Worm (Caenorhabditis elegans): ENCODE results near the gene idpp-11.

Gene idpp-11

DNA sequence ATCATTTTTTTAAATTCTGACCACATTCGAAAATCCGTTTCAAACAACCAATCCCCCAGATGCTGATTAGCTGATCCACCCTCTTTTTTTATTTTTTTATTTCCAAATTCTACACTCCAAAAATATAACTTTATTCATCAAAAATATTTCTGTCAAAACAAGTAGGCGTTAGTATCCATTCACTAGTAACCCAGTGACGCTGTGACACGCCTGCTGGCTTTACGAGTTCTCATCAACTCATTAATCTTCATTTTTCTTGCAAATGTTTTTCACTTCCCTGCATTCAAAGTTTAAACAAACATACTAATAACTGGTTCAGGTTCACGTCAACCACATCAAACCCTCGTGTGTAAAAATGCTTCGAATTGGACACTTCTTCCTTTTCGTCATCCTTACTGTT lies 3.8 kb upstream of the idpp-11 start, which contains the start of gene nlp-101:
Gene nlp-101 (plus strand): TSS at position 301 of the 400 bp plus-strand sequence.
- TF ChIP-seq ref-1 (GFP tag; conservative IDR thresholded peaks at IDR 0.05) (no peak), flt-1 (GFP tag; IDR thresholded peaks at IDR 0.05) (no peak), med-1 (GFP tag; optimal IDR thresholded peaks at IDR 0.05; ENCODE audit: insufficient read depth) (no peak), ztf-29 (GFP tag; IDR thresholded peaks at IDR 0.05) (no peak)

DNA sequence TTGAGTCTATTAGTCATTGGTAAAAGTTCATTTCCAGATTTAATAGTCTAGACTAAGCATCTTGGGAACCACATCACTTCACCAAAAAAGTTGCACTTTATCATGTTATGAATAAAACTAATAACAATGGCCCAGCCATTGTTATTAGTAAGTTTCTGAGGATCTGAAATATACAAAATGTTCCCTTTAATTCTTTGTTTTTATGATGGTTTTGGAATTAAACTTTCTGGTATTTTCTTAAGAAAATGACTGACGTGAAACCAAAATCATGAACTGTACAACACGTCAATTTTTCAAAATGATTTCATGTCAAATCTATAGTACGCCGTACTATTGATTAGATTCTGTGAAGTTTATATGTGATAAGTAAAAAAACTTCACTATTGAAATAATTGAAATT lies 2.4 kb upstream of the idpp-11 start:
- TF ChIP-seq ref-1 (GFP tag; conservative IDR thresholded peaks at IDR 0.05) (no peak), cog-1 (tag; optimal IDR thresholded peaks at IDR 0.05) (no peak), ztf-23 (GFP tag; IDR thresholded peaks at IDR 0.05) (no peak), klf-2 (GFP tag; conservative IDR thresholded peaks at IDR 0.05) (no peak), tab-1 (GFP tag; IDR thresholded peaks at IDR 0.05) (no peak), T22C8.4 (GFP tag; IDR thresholded peaks at IDR 0.05) (no peak)

ce11 chrX:7847413-7847812 lies 5.1 kb downstream of the idpp-11 start, which contains the start of gene C54D2.6:
Gene C54D2.6, minus strand, starts transcription at chrX:7847513.
- no peak for TF ChIP-seq klf-2 (GFP tag; conservative IDR thresholded peaks at IDR 0.05)
- no peak for TF ChIP-seq tab-1 (GFP tag; IDR thresholded peaks at IDR 0.05)
- no peak for TF ChIP-seq flt-1 (GFP tag; IDR thresholded peaks at IDR 0.05)
- TF ChIP-seq med-1 (GFP tag; optimal IDR thresholded peaks at IDR 0.05; ENCODE audit: insufficient read depth), result no peak

ce11 chrX:7866493-7866892 lies 24.2 kb downstream of the idpp-11 start:
- no peak for TF ChIP-seq ztf-23 (GFP tag; IDR thresholded peaks at IDR 0.05)

ce11 chrX:7867307-7867706 lies 25.0 kb downstream of the idpp-11 start:
- TF ChIP-seq ref-1 (GFP tag; conservative IDR thresholded peaks at IDR 0.05), result no peak
- no peak for TF ChIP-seq ztf-23 (GFP tag; IDR thresholded peaks at IDR 0.05)
- no peak for TF ChIP-seq med-1 (GFP tag; optimal IDR thresholded peaks at IDR 0.05; ENCODE audit: insufficient read depth)
- TF ChIP-seq flt-1 (GFP tag; IDR thresholded peaks at IDR 0.05), result no peak
- no peak for TF ChIP-seq cog-1 (tag; optimal IDR thresholded peaks at IDR 0.05)
- no peak for TF ChIP-seq ztf-29 (GFP tag; IDR thresholded peaks at IDR 0.05)
- no peak for TF ChIP-seq tab-1 (GFP tag; IDR thresholded peaks at IDR 0.05)
- TF ChIP-seq T22C8.4 (GFP tag; IDR thresholded peaks at IDR 0.05), result no peak
- no peak for TF ChIP-seq klf-2 (GFP tag; conservative IDR thresholded peaks at IDR 0.05)

DNA sequence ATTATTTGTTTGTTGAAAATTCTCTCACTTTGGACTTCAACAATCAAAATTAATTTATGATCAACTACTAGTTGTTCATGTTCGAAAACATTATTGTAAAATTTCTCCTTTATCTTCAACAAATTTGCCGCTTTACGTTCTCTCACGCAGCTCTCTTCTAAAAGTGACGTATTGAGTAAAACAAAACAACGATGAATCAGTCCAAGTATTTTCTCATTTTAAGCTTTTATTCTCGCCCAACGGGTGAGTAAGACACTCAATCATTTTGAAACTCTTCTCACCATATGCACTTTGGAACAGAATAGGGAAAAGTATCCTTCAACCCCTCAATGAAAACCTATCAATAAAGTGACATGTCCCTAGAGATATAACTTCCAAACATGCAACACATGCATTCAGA lies 31.0 kb downstream of the idpp-11 start:
- no peak for TF ChIP-seq cog-1 (tag; optimal IDR thresholded peaks at IDR 0.05)

- TF ChIP-seq med-1 (GFP tag; optimal IDR thresholded peaks at IDR 0.05; ENCODE audit: insufficient read depth), result no peak
- no peak for TF ChIP-seq ref-1 (GFP tag; conservative IDR thresholded peaks at IDR 0.05)
- TF ChIP-seq flt-1 (GFP tag; IDR thresholded peaks at IDR 0.05), result no peak
Observed at ce11 chrX:7875854-7876253, 33.5 kb downstream of the idpp-11 start, which contains the start of gene cca-1. Gene cca-1, minus strand, starts transcription at chrX:7875954.

- TF ChIP-seq med-1 (GFP tag; optimal IDR thresholded peaks at IDR 0.05; ENCODE audit: insufficient read depth) (no peak), ztf-23 (GFP tag; IDR thresholded peaks at IDR 0.05) (no peak), ztf-29 (GFP tag; IDR thresholded peaks at IDR 0.05) (no peak), tab-1 (GFP tag; IDR thresholded peaks at IDR 0.05) (no peak), cog-1 (tag; optimal IDR thresholded peaks at IDR 0.05) (no peak), T22C8.4 (GFP tag; IDR thresholded peaks at IDR 0.05) (no peak)
Observed at ce11 chrX:7880848-7881247, 38.5 kb downstream of the idpp-11 start, which contains the start of gene C39D10.8. Gene C39D10.8, minus strand, starts transcription at chrX:7880948.

- TF ChIP-seq cog-1 (tag; optimal IDR thresholded peaks at IDR 0.05) (no peak), flt-1 (GFP tag; IDR thresholded peaks at IDR 0.05) (no peak), ztf-29 (GFP tag; IDR thresholded peaks at IDR 0.05) (no peak), med-1 (GFP tag; optimal IDR thresholded peaks at IDR 0.05; ENCODE audit: insufficient read depth) (no peak), tab-1 (GFP tag; IDR thresholded peaks at IDR 0.05) (no peak), ztf-23 (GFP tag; IDR thresholded peaks at IDR 0.05) (no peak), T22C8.4 (GFP tag; IDR thresholded peaks at IDR 0.05) (no peak), klf-2 (GFP tag; conservative IDR thresholded peaks at IDR 0.05) (no peak), ref-1 (GFP tag; conservative IDR thresholded peaks at IDR 0.05) (no peak)
Observed at ce11 chrX:7881307-7881706, 39.0 kb downstream of the idpp-11 start.

DNA sequence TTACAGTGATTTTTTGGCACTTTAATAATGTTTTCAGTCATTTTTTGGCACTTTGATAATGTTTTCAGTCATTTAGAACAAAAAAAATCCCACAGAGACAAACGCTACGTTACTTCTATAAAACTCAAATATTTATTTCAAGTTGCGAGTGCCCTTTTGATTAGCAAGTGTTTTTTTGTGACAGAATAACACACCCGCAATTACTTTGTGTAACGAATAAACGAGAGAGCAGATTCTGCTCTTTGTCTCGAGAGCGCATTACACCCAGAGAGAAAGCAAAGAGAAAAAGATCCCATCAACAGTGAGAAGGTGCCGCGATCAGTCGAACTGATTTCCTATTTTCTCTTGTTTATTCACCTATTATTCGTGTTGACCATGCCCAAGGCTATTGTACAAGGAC lies 41.7 kb downstream of the idpp-11 start, which contains the start of gene pcyt-2.2:
Gene pcyt-2.2 (plus strand): TSS at position 301 of the 400 bp plus-strand sequence.
- no peak for TF ChIP-seq T22C8.4 (GFP tag; IDR thresholded peaks at IDR 0.05)

DNA sequence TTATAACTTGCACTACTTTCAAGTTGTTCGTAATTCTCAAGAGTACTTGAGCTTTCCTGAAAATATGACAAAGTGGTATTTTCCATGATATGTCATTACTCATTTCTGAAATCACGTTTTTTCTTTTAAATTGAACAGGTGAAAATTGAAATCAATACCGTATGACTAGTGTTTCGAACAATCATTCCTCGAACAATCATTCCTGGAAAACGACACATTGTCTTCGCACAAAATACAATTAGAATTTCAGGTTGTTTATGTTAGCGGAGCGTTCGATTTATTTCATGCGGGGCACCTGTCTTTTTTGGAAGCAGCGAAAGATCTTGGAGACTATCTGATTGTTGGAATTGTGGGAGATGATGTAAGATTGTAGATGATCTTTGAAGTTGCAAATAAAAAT lies 43.9 kb downstream of the idpp-11 start:
- TF ChIP-seq klf-2 (GFP tag; conservative IDR thresholded peaks at IDR 0.05) (no peak), ztf-23 (GFP tag; IDR thresholded peaks at IDR 0.05) (no peak), cog-1 (tag; optimal IDR thresholded peaks at IDR 0.05) (no peak), ref-1 (GFP tag; conservative IDR thresholded peaks at IDR 0.05) (no peak), T22C8.4 (GFP tag; IDR thresholded peaks at IDR 0.05) (no peak), tab-1 (GFP tag; IDR thresholded peaks at IDR 0.05) (no peak), med-1 (GFP tag; optimal IDR thresholded peaks at IDR 0.05; ENCODE audit: insufficient read depth) (no peak), ztf-29 (GFP tag; IDR thresholded peaks at IDR 0.05) (no peak), flt-1 (GFP tag; IDR thresholded peaks at IDR 0.05) (no peak)

DNA sequence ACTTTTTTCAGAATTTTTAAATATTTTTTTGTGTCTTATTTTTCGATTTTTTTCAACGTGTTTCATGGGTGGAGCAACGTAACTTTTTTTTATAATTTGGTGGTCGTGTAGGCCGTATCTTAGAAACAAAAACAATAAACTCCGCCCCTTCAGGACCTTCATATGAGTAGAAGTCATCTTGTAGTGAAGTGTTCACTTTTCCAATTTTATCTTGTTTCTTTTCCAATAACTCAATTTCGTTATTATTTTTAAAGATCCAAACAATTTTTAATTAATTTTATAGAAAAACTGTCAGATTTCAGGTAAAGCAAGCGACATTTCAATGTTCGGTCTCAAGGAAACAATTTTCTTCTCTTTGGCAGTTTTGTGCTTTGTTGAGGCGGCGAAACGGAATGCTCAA lies 46.6 kb downstream of the idpp-11 start, which contains the start of gene C39D10.2:
Gene C39D10.2 (plus strand): TSS at position 301 of the 400 bp plus-strand sequence.
- no peak for TF ChIP-seq med-1 (GFP tag; optimal IDR thresholded peaks at IDR 0.05; ENCODE audit: insufficient read depth)
- no peak for TF ChIP-seq tab-1 (GFP tag; IDR thresholded peaks at IDR 0.05)
- TF ChIP-seq flt-1 (GFP tag; IDR thresholded peaks at IDR 0.05), result no peak
- TF ChIP-seq cog-1 (tag; optimal IDR thresholded peaks at IDR 0.05), result no peak

Measured in whole organism, midembryonic.